Fruit fly (Drosophila melanogaster): Measurements from ENCODE around the gene X11Lbeta.

The X11Lbeta gene

dm6 chrX:10731801-10732200, 104.3 kb downstream of the X11Lbeta start (continued):
- TF ChIP-seq CG9932 (GFP tag; IDR thresholded peaks at IDR 0.05) (peak; percentile 28; the same call in 1 of the 2 replicates), Hr78 (GFP tag; optimal IDR thresholded peaks at IDR 0.05) (no peak), NC2β (GFP tag; optimal IDR thresholded peaks at IDR 0.05) (no peak), CG17829 (tag; optimal IDR thresholded peaks at IDR 0.05) (peak; percentile 61), CG13775 (GFP tag; optimal IDR thresholded peaks at IDR 0.05) (peak; percentile 46), sr (GFP tag; IDR thresholded peaks at IDR 0.05) (no peak), Gsc (GFP tag; IDR thresholded peaks at IDR 0.05) (no peak), CG8089 (GFP tag; optimal IDR thresholded peaks at IDR 0.05) (no peak), Ada2b (GFP tag; IDR thresholded peaks at IDR 0.05) (peak; percentile 57), Sox100B (GFP tag; optimal IDR thresholded peaks at IDR 0.05) (peak; percentile 64), CG10543 (GFP tag; optimal IDR thresholded peaks at IDR 0.05) (no peak), Pdp1 (GFP tag; optimal IDR thresholded peaks at IDR 0.05) (peak; percentile 20 to 33), ftz-f1 (GFP tag; optimal IDR thresholded peaks at IDR 0.05) (no peak), Spps (tag; optimal IDR thresholded peaks at IDR 0.05) (peak; percentile 33), org-1 (GFP tag; optimal IDR thresholded peaks at IDR 0.05) (peak; percentile 18), Hmx (GFP tag; optimal IDR thresholded peaks at IDR 0.05) (peak; percentile 21), grau (tag; optimal IDR thresholded peaks at IDR 0.05) (peak; percentile 72), Nf-YA (GFP tag; IDR thresholded peaks at IDR 0.05) (no peak), sens-2 (GFP tag; IDR thresholded peaks at IDR 0.05) (no peak), HLH3B (GFP tag; IDR thresholded peaks at IDR 0.05) (peak; percentile 57), tin (GFP tag; optimal IDR thresholded peaks at IDR 0.05) (peak; percentile 34), Ptx1 (GFP tag; IDR thresholded peaks at IDR 0.05) (peak; percentile 75), Usf (GFP tag; optimal IDR thresholded peaks at IDR 0.05) (no peak), CG6654 (GFP tag; optimal IDR thresholded peaks at IDR 0.05) (no peak), zen2 (GFP tag; IDR thresholded peaks at IDR 0.05; ENCODE audit: partially characterized antibody) (no peak), CG4282 (GFP tag; optimal IDR thresholded peaks at IDR 0.05) (no peak), CG10366 (GFP tag; IDR thresholded peaks at IDR 0.05) (no peak), bowl (GFP tag; IDR thresholded peaks at IDR 0.05) (no peak), CG12219 (GFP tag; optimal IDR thresholded peaks at IDR 0.05) (no peak), psq (GFP tag; optimal IDR thresholded peaks at IDR 0.05) (no peak), bigmax (GFP tag; optimal IDR thresholded peaks at IDR 0.05) (no peak), CG18262 (tag; optimal IDR thresholded peaks at IDR 0.05) (peak; percentile 81), grn (GFP tag; optimal IDR thresholded peaks at IDR 0.05) (no peak), CG12391 (tag; optimal IDR thresholded peaks at IDR 0.05) (peak; percentile 79), nmo (GFP tag; optimal IDR thresholded peaks at IDR 0.05) (peak; percentile 60), CG42726 (GFP tag; IDR thresholded peaks at IDR 0.05; ENCODE audit: partially characterized antibody) (no peak), CG12744 (GFP tag; optimal IDR thresholded peaks at IDR 0.05) (no peak), CG3407 (GFP tag; optimal IDR thresholded peaks at IDR 0.05) (peak; percentile 26), CG17385 (GFP tag; optimal IDR thresholded peaks at IDR 0.05) (peak; percentile 87), prd (optimal IDR thresholded peaks at IDR 0.05) (no peak), prd (GFP tag; IDR thresholded peaks at IDR 0.05) (peak; percentile 70), danr (GFP tag; IDR thresholded peaks at IDR 0.05) (0 out of 2 replicates have a peak, but pooled peaks have one; percentile 11), otp (GFP tag; IDR thresholded peaks at IDR 0.05) (no peak), CG33213 (GFP tag; optimal IDR thresholded peaks at IDR 0.05) (no peak), CG11247 (GFP tag; IDR thresholded peaks at IDR 0.05) (no peak), h (optimal IDR thresholded peaks at IDR 0.05) (no peak), CG8359 (GFP tag; optimal IDR thresholded peaks at IDR 0.05; ENCODE audit: borderline replicate concordance) (peak; percentile 26), Awh (GFP tag; IDR thresholded peaks at IDR 0.05) (peak; percentile 30; the same call in 1 of the 2 replicates), ATbp (GFP tag; optimal IDR thresholded peaks at IDR 0.05) (peak; percentile 53), CG7928 (GFP tag; optimal IDR thresholded peaks at IDR 0.05) (no peak), oc (tag; optimal IDR thresholded peaks at IDR 0.05) (peak; percentile 46), CG34376 (GFP tag; optimal IDR thresholded peaks at IDR 0.05) (no peak)
